Fruit fly (Drosophila melanogaster): ENCODE measurements around the gene CG44001.

The CG44001 gene

DNA sequence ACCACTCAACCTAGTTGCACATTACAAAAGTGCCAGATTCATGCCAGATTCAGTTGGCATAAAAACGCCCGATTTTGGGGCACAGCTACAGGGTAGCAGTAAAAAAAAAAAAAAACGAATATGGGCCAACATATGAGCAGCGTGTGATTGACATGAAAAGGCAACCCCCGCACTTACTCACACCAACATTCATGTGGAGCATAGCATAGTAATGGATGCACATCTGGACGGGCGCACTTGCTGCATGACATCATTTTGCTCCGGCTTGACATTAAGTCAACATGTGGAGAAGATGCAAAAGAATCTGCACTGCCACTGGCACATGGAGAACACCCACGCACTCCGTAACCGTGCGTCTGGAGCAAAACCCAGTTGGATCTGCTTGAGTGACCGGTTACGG, 20.5 kb upstream of the CG44001 start:
- TF ChIP-seq usp (GFP tag; optimal IDR thresholded peaks at IDR 0.05) (no peak), pan (optimal IDR thresholded peaks at IDR 0.05) (no peak), CG8478 (optimal IDR thresholded peaks at IDR 0.05) (no peak), Dll (optimal IDR thresholded peaks at IDR 0.05) (no peak), EcR (GFP tag; optimal IDR thresholded peaks at IDR 0.05) (no peak), psq (optimal IDR thresholded peaks at IDR 0.05) (no peak)

DNA sequence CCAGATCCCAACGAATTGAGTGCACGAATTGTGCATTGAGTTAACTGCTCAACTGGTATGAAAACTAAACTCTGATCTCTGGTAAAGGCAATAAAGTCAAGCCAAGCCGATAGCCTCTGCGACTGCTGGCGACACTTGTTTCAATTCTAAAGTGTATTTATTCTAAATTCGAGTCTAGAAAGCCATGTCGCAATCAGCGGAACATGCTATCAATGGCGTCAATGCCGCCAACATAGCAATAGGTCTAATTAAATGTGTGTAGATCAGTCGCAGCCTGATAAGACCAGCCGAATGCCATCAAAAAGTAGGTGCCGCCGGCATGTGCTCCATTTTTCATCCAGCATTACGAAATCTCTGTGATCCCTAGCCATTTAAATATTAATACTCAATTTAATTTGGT, 17.5 kb upstream of the CG44001 start:
- TF ChIP-seq psq (optimal IDR thresholded peaks at IDR 0.05) (no peak), CG8478 (optimal IDR thresholded peaks at IDR 0.05) (no peak), pan (optimal IDR thresholded peaks at IDR 0.05) (no peak), usp (GFP tag; optimal IDR thresholded peaks at IDR 0.05) (no peak), Dll (optimal IDR thresholded peaks at IDR 0.05) (no peak), EcR (GFP tag; optimal IDR thresholded peaks at IDR 0.05) (no peak)

DNA sequence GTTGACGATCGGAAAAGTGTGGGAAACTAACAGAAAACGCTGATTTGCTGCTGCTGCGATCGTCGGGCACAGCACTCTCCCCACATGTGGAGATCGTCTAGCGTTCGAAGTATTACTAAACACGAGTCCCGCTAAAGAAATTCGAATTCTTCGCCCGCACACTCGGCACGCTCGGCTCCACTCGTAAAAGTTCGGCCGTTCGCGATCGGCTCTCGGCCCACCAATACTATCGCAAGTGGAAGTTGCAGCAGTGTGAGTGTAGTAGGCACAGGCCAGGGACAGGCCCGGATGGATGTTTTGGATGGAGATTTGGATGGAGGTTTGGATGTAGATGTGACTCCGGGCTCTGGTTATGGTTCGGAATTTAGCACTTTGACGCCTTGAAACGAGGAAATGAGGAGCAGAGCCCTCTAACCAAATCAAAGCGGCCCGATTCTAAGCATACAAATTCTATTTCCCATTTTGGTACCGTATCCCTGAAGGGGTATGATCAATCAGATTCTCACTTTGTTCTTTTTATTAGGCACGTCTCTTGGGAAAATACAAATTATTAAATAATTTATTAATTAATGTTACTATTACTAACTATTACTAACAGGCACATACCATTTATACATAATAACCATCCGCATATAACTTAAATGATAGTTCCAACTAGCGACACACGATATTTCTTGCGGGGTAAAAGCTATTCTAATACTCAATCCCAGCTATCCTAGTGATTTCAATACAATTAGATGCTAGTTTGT, 15.6 kb upstream of the CG44001 start:
- TF ChIP-seq EcR (GFP tag; optimal IDR thresholded peaks at IDR 0.05), result no peak
- no peak for TF ChIP-seq CG8478 (optimal IDR thresholded peaks at IDR 0.05)
- TF ChIP-seq psq (optimal IDR thresholded peaks at IDR 0.05), result no peak
- TF ChIP-seq pan (optimal IDR thresholded peaks at IDR 0.05), result no peak
- no peak for TF ChIP-seq usp (GFP tag; optimal IDR thresholded peaks at IDR 0.05)
- TF ChIP-seq Dll (optimal IDR thresholded peaks at IDR 0.05), result no peak

dm6 chr2L:5028091-5028490, 15.0 kb upstream of the CG44001 start, which contains the start of gene vkg:
TSS of gene vkg (minus strand) at chr2L:5028191.
- TF ChIP-seq usp (GFP tag; optimal IDR thresholded peaks at IDR 0.05) (no peak), CG8478 (optimal IDR thresholded peaks at IDR 0.05) (no peak), Dll (optimal IDR thresholded peaks at IDR 0.05) (no peak), pan (optimal IDR thresholded peaks at IDR 0.05) (no peak), EcR (GFP tag; optimal IDR thresholded peaks at IDR 0.05) (no peak), psq (optimal IDR thresholded peaks at IDR 0.05) (no peak)

DNA sequence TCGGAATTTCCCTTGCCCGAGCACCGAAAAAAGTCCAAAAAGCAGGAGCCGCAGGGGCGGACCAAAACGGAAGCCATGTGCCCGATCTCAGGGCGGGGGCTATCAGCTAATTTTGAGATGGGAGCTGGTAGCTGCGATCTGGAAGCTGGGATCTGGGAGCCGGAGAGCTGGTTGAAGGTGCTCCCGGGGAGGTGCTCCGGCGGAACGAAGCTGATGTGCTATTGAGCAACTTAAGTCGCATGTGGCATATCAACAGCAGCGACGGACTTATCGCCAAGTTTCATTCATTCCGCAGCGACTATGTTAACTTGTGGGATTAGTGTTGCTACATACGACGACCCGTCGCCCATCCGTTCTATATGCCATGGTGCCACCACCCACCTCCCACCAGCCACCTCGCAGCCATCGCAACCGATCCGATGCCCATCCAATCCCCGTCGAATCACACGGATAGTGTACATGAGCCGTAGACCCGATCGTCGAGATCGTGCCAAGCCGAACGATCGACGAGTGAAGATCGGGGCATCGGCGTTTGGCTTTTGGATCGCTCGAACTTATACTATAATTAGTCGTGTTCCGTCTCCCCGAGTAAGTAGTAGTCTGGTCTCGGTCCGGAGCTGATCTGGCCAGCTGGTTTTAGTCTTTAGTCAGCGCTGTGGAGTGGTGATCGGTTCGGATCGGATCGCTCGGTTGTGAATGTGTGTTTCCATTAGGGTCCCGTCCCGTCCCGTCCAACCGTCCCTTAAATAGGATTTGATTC, 13.8 kb upstream of the CG44001 start, which contains the start of gene Col4a1:
Gene Col4a1, plus strand, starts transcription at position 561 of the 760 bp plus-strand sequence.
- TF ChIP-seq Dll (optimal IDR thresholded peaks at IDR 0.05), result no peak
- TF ChIP-seq EcR (GFP tag; optimal IDR thresholded peaks at IDR 0.05), result no peak
- TF ChIP-seq usp (GFP tag; optimal IDR thresholded peaks at IDR 0.05), result no peak
- TF ChIP-seq CG8478 (optimal IDR thresholded peaks at IDR 0.05), result no peak
- TF ChIP-seq psq (optimal IDR thresholded peaks at IDR 0.05), result no peak
- no peak for TF ChIP-seq pan (optimal IDR thresholded peaks at IDR 0.05)

dm6 chr2L:5029809-5030108, 13.3 kb upstream of the CG44001 start:
- TF ChIP-seq psq (optimal IDR thresholded peaks at IDR 0.05) (no peak), pan (optimal IDR thresholded peaks at IDR 0.05) (no peak), usp (GFP tag; optimal IDR thresholded peaks at IDR 0.05) (no peak), Dll (optimal IDR thresholded peaks at IDR 0.05) (no peak), CG8478 (optimal IDR thresholded peaks at IDR 0.05) (no peak), EcR (GFP tag; optimal IDR thresholded peaks at IDR 0.05) (no peak)

- TF ChIP-seq Dll (optimal IDR thresholded peaks at IDR 0.05) (no peak), psq (optimal IDR thresholded peaks at IDR 0.05) (no peak)
Measured at dm6 chr2L:5030535-5030934, 12.5 kb upstream of the CG44001 start.

dm6 chr2L:5031399-5031798, 11.7 kb upstream of the CG44001 start:
- TF ChIP-seq psq (optimal IDR thresholded peaks at IDR 0.05) (no peak), EcR (GFP tag; optimal IDR thresholded peaks at IDR 0.05) (no peak), pan (optimal IDR thresholded peaks at IDR 0.05) (no peak), usp (GFP tag; optimal IDR thresholded peaks at IDR 0.05) (no peak), CG8478 (optimal IDR thresholded peaks at IDR 0.05) (no peak), Dll (optimal IDR thresholded peaks at IDR 0.05) (no peak)

dm6 chr2L:5031886-5032285, 11.2 kb upstream of the CG44001 start:
- TF ChIP-seq Dll (optimal IDR thresholded peaks at IDR 0.05) (no peak), EcR (GFP tag; optimal IDR thresholded peaks at IDR 0.05) (no peak), psq (optimal IDR thresholded peaks at IDR 0.05) (no peak), pan (optimal IDR thresholded peaks at IDR 0.05) (no peak), CG8478 (optimal IDR thresholded peaks at IDR 0.05) (no peak), usp (GFP tag; optimal IDR thresholded peaks at IDR 0.05) (no peak)

DNA sequence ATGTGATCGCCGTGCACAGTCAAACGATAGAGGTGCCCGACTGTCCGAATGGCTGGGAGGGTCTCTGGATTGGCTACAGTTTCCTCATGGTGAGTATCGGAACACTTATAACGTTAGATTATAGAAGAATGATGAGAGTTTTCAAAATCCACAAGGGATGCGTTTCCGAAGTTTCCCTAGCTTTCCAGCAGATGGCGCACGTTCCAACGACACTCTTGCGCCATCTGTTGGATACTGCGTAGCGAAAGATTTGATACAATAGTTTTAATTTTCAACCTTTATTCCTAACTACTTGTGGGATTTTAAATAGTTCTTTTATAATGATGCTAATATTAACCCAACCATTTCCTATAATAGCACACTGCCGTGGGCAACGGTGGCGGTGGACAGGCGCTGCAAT, 7.0 kb upstream of the CG44001 start:
- TF ChIP-seq EcR (GFP tag; optimal IDR thresholded peaks at IDR 0.05), result no peak
- no peak for TF ChIP-seq CG8478 (optimal IDR thresholded peaks at IDR 0.05)
- no peak for TF ChIP-seq Dll (optimal IDR thresholded peaks at IDR 0.05)
- no peak for TF ChIP-seq psq (optimal IDR thresholded peaks at IDR 0.05)
- TF ChIP-seq usp (GFP tag; optimal IDR thresholded peaks at IDR 0.05), result no peak
- TF ChIP-seq pan (optimal IDR thresholded peaks at IDR 0.05), result no peak

- no peak for TF ChIP-seq CG8478 (optimal IDR thresholded peaks at IDR 0.05)
- TF ChIP-seq pan (optimal IDR thresholded peaks at IDR 0.05), result no peak
- TF ChIP-seq psq (optimal IDR thresholded peaks at IDR 0.05), result no peak
- no peak for TF ChIP-seq EcR (GFP tag; optimal IDR thresholded peaks at IDR 0.05)
- no peak for TF ChIP-seq usp (GFP tag; optimal IDR thresholded peaks at IDR 0.05)
- no peak for TF ChIP-seq Dll (optimal IDR thresholded peaks at IDR 0.05)
Measured at dm6 chr2L:5037402-5037860, 5.6 kb upstream of the CG44001 start, which contains the start of the genes CG14042 and SP555. TSS of gene CG14042 (plus strand) at chr2L:5037709. TSS of gene SP555 (plus strand) at chr2L:5037709.

dm6 chr2L:5042076-5042475, 994 bp upstream of the CG44001 start:
- TF ChIP-seq pan (optimal IDR thresholded peaks at IDR 0.05) (no peak), psq (optimal IDR thresholded peaks at IDR 0.05) (no peak), EcR (GFP tag; optimal IDR thresholded peaks at IDR 0.05) (no peak), usp (GFP tag; optimal IDR thresholded peaks at IDR 0.05) (no peak), Dll (optimal IDR thresholded peaks at IDR 0.05) (no peak), CG8478 (optimal IDR thresholded peaks at IDR 0.05) (no peak)
